Fruit fly (Drosophila melanogaster) S2 (cell line): ENCODE results near the gene CG32459.

Experiments
- CG8478 ChIP-seq: fragments of >200 bp; optimal IDR thresholded peaks from 2 replicates; lab custom pipeline; 2018
- CTCF ChIP-seq, 2 experiments: fragments of >200 bp; optimal IDR thresholded peaks; 2 replicates each; lab custom pipeline; 2018

CG32459 gene

dm6 chr3L:22839726-22840228 is 16.1 kb downstream of the CG32459 start:
- TF ChIP-seq CTCF (optimal IDR thresholded peaks at IDR 0.05; lab: Kevin White, UChicago) (no peak), CG8478 (lab: Kevin White, UChicago) (no peak)

- no peak for TF ChIP-seq CG8478 (lab: Kevin White, UChicago)
- TF ChIP-seq CTCF (optimal IDR thresholded peaks at IDR 0.05; lab: Kevin White, UChicago) = no peak
Measured at dm6 chr3L:22839243-22839642, 16.6 kb downstream of the CG32459 start.

DNA sequence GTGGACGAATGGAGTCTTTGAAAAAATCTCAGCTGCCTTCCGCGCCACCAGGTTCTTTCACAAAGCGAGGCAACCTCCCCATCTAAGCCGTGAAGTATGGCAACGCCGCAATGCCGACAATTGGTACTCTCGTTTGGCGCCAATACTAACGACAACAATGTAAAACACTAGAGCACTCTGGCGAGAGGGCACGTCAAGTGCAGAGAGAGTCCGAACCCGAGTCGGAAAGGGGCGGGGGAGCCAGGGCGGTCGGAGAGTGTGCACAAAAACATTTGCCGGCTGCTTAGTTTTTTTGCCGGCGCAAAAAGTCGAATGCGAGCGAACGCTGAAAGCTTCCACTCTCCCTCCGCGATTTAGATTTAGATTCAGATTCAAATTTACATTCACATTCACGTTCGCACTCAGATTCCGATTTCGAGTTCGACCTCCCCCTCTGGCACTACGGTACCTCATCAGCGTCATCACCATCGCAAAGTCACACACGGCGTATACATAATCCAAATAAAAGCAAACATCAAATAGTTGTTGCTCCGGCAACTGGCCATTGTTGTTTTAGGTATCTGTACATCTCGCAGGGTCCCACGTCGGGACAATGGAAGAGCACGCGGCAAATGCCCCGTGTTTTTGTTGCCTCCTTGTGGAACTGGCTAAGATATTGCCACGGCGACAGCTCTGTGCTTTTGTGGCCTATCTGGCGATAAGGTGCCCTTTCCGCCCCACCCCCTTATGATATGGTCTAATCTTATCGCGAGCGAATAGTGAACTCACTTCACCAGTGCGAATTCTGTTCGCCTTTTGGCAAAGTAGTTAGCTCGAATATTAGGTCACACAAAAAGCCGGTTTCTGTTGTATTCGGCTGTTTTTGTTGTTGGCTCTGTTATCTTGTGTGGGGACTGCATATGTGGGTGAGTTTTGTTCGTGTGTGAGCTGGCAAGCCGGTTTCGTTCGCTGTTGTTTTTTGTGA is 17.9 kb downstream of the CG32459 start:
- TF ChIP-seq CG8478 (lab: Kevin White, UChicago) (no peak), CTCF (optimal IDR thresholded peaks at IDR 0.05; lab: Kevin White, UChicago) (no peak)

- TF ChIP-seq CTCF (optimal IDR thresholded peaks at IDR 0.05; lab: Kevin White, UChicago) = no peak
- TF ChIP-seq CG8478 (lab: Kevin White, UChicago) = no peak
Measured at dm6 chr3L:22836768-22837167, 19.1 kb downstream of the CG32459 start, which contains the start of the genes CG11226 and CG45428. Gene CG11226, plus strand, starts transcription at chr3L:22837068. Gene CG45428, minus strand, starts transcription at chr3L:22837070.

DNA sequence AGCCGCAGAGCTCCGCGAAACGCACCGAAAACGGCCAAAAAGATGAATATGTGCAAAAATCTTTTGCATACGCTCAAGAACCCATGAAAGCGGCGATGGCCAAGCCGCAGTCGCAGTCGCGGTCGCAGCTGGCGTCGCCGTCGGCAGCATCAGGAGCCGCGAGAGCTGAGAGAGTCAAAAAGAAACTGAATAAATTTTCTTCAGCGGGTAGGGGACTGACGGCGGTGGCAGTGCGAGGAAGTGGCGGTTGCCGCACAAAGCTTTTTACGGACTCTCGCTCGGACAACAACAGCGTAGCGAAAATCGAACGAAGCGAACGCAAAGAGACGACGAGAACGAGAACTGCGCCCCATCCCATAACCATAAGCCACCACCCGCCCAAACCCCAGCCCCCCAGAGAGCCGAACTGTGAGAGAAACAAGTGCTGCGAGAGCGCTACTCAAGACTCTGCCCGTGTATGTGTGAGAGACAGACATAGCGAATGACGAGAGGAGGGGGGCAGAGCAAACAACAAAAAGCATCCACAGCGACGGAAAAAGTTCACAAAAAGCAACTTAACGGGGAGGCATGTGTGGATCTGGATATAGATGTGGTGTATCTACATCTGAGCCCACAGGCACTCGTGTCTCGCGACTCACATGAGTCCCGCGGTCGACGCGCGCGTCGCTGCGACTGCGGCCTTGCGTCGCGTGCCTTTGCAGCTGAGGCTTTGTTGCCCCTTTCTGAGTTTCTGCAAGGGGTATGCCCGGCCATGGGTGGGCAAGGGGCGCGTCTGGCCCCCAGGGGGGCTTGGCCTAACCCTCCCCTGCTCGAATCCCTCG is 20.5 kb downstream of the CG32459 start, which contains the start of gene jim:
Gene jim (minus strand): TSS at position 51 of the 821 bp plus-strand sequence.
- TF ChIP-seq CG8478 (lab: Kevin White, UChicago) (no peak), CTCF (optimal IDR thresholded peaks at IDR 0.05; lab: Kevin White, UChicago) (no peak)

- TF ChIP-seq CG8478 (lab: Kevin White, UChicago) = no peak
- TF ChIP-seq CTCF (optimal IDR thresholded peaks at IDR 0.05; lab: Kevin White, UChicago) = no peak
Measured at dm6 chr3L:22830132-22830697, 25.6 kb downstream of the CG32459 start.

DNA sequence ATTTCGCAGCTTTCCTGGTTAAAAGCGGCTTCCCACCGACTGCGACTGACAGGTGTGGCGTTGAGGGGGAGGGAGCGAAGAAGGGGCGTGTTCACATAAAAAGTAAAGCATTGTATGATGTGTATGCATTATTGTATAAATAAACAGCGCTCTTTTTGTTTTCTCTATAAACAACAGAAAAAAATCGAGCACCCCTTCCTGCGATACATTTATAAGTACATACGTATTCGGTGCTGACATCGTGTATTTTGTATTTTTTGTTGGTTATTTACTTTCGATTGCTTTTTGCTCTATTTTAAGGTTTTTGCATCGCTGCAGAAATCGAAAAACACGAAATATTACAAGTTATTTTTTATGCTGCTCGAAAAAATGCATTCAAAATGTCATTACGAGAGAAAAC is 29.6 kb downstream of the CG32459 start:
- no peak for TF ChIP-seq CTCF (optimal IDR thresholded peaks at IDR 0.05; lab: Kevin White, UChicago)
- TF ChIP-seq CG8478 (lab: Kevin White, UChicago) = no peak

- no peak for TF ChIP-seq CG8478 (lab: Kevin White, UChicago)
- TF ChIP-seq CTCF (optimal IDR thresholded peaks at IDR 0.05; lab: Kevin White, UChicago) = no peak
Measured at dm6 chr3L:22824668-22825192, 31.1 kb downstream of the CG32459 start.

- TF ChIP-seq CG8478 (lab: Kevin White, UChicago) (no peak), CTCF (optimal IDR thresholded peaks at IDR 0.05; lab: Kevin White, UChicago) (no peak)
Measured at dm6 chr3L:22823230-22823629, 32.6 kb downstream of the CG32459 start.

DNA sequence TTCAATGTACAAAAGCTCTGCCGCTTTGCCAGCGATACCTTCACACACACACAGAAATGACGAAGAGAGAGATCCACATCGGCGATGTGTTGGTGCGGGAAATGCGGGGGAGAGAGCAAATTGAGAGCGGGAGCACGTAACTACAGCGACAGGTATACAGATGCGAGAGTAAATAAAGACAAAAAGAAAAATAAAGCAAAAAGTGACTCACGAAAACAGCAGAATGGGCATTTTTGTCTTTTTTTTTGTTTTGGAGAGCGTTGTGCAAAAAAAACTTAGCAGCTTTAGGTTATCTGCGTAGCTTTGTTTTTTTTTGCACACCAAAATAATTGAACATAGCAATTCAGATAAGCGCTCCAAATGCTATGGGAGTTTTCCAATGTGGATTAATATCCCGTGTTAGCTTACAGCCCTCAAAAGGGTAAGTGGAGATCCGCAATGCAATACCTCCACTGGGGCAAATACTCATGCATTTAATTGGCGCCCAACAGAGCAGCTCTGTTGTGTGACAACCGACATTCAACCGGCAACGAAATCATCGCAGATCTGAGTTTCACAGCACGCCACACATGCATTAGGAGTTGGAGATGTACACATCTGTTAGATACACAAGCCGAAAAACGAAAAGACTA is 33.2 kb downstream of the CG32459 start:
- no peak for TF ChIP-seq CTCF (optimal IDR thresholded peaks at IDR 0.05; lab: Kevin White, UChicago)
- TF ChIP-seq CG8478 (lab: Kevin White, UChicago) = no peak

dm6 chr3L:22821377-22821776 is 34.5 kb downstream of the CG32459 start:
- TF ChIP-seq CTCF (optimal IDR thresholded peaks at IDR 0.05; lab: Kevin White, UChicago) = no peak
- no peak for TF ChIP-seq CG8478 (lab: Kevin White, UChicago)

DNA sequence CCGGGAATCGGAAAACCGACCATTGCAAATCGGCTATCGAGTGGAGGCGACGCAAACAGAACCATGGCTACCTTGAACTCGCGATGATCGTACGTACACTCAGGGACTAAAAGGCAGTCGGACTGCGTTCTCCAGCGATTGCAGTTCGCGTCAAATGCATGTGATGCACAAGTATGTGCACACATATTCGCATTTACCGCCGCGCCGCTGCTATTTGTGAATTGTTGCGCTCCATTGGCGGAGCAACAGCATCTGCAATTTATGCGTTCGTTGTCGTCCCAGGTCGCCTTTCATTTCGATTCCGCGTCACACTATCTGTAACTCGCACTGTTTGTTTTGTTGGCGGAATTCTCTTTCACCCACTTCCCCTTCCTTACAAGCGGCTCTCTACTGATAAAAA is 35.7 kb downstream of the CG32459 start:
- TF ChIP-seq CTCF (optimal IDR thresholded peaks at IDR 0.05; lab: Kevin White, UChicago) (no peak), CG8478 (lab: Kevin White, UChicago) (no peak)
